Worm (Caenorhabditis elegans) whole organism, L1 larva: ENCODE data around the gene grl-8.

Experiments used
- ceh-82 ChIP-seq, 3 experiments: fragments of 150-350 bp in 1 of 3; sonication (generic microtip) in 2 of 3; optimal IDR thresholded peaks; 2 replicates each; lab custom pipeline; 2014 to 2017; ENCODE audit warnings: missing biosample characterization in 3 of 3, missing genetic modification characterization in 3 of 3
- dpl-1 ChIP-seq, 3 experiments: fragments of 150-350 bp in 2 of 3; sonication (generic microtip) in 1 of 3; optimal IDR thresholded peaks; 2 replicates each; lab custom pipeline; 2014 to 2017; ENCODE audit warnings: missing biosample characterization in 3 of 3, missing genetic modification characterization in 3 of 3, missing genetic modification reagents in 3 of 3
- fkh-10 ChIP-seq: sonication (generic microtip); optimal IDR thresholded peaks from 2 replicates; lab custom pipeline; 2017; ENCODE audit warnings: missing biosample characterization, missing genetic modification reagents, missing genetic modification characterization
- fos-1 ChIP-seq: fragments of 150-350 bp; optimal IDR thresholded peaks from 2 replicates; lab custom pipeline; 2014; ENCODE audit warnings: missing biosample characterization, missing genetic modification characterization
- nhr-77 ChIP-seq: fragments of 150-350 bp; optimal IDR thresholded peaks from 2 replicates; lab custom pipeline; 2014; ENCODE audit warnings: missing biosample characterization, missing genetic modification characterization
- skn-1 ChIP-seq: fragments of 150-350 bp; optimal IDR thresholded peaks from 2 replicates; lab custom pipeline; 2014; ENCODE audit warnings: missing biosample characterization, missing genetic modification characterization

ce11 chrV:6736877-6737276, 4.0 kb upstream of the grl-8 start:
- no peak for TF ChIP-seq dpl-1 (GFP tag; optimal IDR thresholded peaks at IDR 0.05; lab: Kevin White, UChicago)
- TF ChIP-seq fos-1 (tag; lab: Kevin White, UChicago), result no peak
- TF ChIP-seq fkh-10 (GFP tag; lab: Kevin White, UChicago), result no peak
- no peak for TF ChIP-seq nhr-77 (tag; lab: Kevin White, UChicago)
- TF ChIP-seq skn-1, result no peak
- no peak for TF ChIP-seq ceh-82 (tag; optimal IDR thresholded peaks at IDR 0.05; lab: Kevin White, UChicago)
